Fruit fly (Drosophila melanogaster): ENCODE results near the gene klg.

Gene klg

DNA sequence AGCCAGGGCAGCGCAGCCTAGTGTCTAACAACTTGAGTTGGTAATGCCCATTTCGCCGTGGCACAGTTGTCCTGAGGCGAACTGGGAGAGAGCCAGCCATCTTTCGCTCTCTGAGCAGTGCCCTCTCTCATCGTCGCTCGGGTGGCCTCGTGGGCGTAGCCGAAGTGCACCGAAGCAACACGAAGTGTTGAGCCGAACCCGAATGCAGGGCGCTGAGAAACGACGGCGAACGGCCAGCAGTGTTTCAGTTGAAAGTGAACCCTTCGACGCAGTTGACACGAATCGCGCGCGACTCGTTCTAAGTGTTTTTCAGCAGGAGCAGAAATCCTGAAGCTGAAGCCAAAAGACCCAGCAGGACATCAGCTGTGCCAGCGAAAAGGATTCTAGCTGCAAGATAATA is at the start of gene klg:
klg (plus strand) TSS at position 244 of the 400 bp plus-strand sequence.
- TF ChIP-seq Mnt (GFP tag; optimal IDR thresholded peaks at IDR 0.05) (no peak), CG7101 (tag; optimal IDR thresholded peaks at IDR 0.05) (no peak), CG12768 (GFP tag; optimal IDR thresholded peaks at IDR 0.05) (no peak), tj (GFP tag; optimal IDR thresholded peaks at IDR 0.05) (no peak), CG7045 (GFP tag; optimal IDR thresholded peaks at IDR 0.05) (no peak), CG5204 (GFP tag; optimal IDR thresholded peaks at IDR 0.05) (no peak), Clk (GFP tag; optimal IDR thresholded peaks at IDR 0.05) (no peak), CG11617 (GFP tag; optimal IDR thresholded peaks at IDR 0.05) (no peak), CG1620 (GFP tag; optimal IDR thresholded peaks at IDR 0.05) (no peak), bab1 (GFP tag; optimal IDR thresholded peaks at IDR 0.05) (no peak), pad (GFP tag; optimal IDR thresholded peaks at IDR 0.05) (no peak), ovo (GFP tag; optimal IDR thresholded peaks at IDR 0.05) (no peak), toe (GFP tag; optimal IDR thresholded peaks at IDR 0.05) (no peak), Hr96 (GFP tag; optimal IDR thresholded peaks at IDR 0.05) (no peak), cnc (optimal IDR thresholded peaks at IDR 0.05) (no peak), CG33017 (tag; optimal IDR thresholded peaks at IDR 0.05) (no peak), CG14711 (tag; optimal IDR thresholded peaks at IDR 0.05) (no peak)

DNA sequence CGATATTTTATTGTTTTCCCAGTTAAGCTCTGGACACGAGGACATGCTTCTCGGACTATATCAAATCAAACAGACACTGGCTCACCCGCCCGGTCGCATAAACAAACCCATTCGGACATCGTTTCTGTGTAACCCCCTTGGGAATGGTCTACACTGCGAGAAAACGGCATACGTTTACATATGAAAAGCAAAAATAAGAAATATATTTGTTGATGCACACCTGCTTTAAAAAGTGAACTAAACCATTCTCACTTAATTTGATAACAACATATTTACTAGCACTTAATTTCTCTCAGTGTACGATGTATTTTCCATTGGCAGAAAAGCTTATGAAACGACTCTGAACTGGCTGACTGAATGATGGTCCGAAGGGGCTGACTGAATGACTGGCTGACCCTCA is 37.1 kb upstream of the klg start:
- no peak for TF ChIP-seq pad (GFP tag; optimal IDR thresholded peaks at IDR 0.05)
- TF ChIP-seq Crg-1 (GFP tag; optimal IDR thresholded peaks at IDR 0.05) = no peak
- TF ChIP-seq tj (GFP tag; optimal IDR thresholded peaks at IDR 0.05) = no peak
- TF ChIP-seq CG5204 (GFP tag; optimal IDR thresholded peaks at IDR 0.05) = no peak
- TF ChIP-seq CG14711 (tag; optimal IDR thresholded peaks at IDR 0.05) = no peak
- no peak for TF ChIP-seq CG33017 (tag; optimal IDR thresholded peaks at IDR 0.05)

DNA sequence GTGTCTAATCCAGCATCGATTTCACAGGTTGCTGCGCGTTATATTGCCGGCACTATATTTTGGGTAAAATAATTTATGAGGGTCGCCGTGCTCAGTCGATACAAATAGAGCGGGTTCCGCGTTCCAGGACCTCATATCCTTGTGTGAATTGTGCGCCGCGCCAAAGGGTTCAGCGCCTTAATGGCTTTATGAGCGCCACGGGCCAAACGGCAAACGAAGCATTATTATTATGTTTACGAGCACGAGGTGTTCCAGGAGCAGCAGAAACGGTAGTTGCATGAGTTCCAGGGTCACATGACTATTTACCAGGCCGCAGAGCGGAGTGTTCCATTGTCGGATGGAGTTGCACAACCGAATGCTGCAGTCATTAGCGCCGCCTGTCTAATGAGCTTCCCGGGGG is 21.5 kb upstream of the klg start:
- TF ChIP-seq Mnt (GFP tag; optimal IDR thresholded peaks at IDR 0.05) (no peak), Clk (GFP tag; optimal IDR thresholded peaks at IDR 0.05) (no peak), bab1 (GFP tag; optimal IDR thresholded peaks at IDR 0.05) (no peak), CG11617 (GFP tag; optimal IDR thresholded peaks at IDR 0.05) (no peak)

DNA sequence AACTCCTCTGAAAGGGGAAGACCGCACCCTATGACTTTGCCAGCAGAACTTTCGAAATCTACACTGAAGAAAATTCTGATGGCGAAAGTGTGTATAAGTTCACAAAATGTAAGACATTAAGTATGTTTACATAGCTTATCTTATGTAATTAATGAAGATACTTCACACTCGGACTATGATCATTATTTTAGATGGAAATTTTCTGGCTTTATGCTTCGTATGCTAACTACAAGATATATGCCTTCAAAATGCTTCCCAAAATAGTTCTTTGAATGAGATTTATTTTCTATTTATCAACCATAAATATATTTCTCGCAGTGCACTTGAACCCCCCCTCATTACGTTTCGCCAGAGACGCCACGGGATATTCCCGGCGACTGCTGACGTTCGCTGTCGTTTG is 20.7 kb upstream of the klg start:
- TF ChIP-seq Crg-1 (GFP tag; optimal IDR thresholded peaks at IDR 0.05) (no peak), CG11617 (GFP tag; optimal IDR thresholded peaks at IDR 0.05) (no peak), kay (GFP tag; ENCODE audit: borderline replicate concordance) (no peak), cnc (optimal IDR thresholded peaks at IDR 0.05) (no peak), pad (GFP tag; optimal IDR thresholded peaks at IDR 0.05) (no peak), cic (GFP tag; optimal IDR thresholded peaks at IDR 0.05) (no peak), Mnt (GFP tag; optimal IDR thresholded peaks at IDR 0.05) (no peak), Hr96 (GFP tag; optimal IDR thresholded peaks at IDR 0.05) (no peak), CG12768 (GFP tag; optimal IDR thresholded peaks at IDR 0.05) (no peak), CG7045 (GFP tag; optimal IDR thresholded peaks at IDR 0.05) (no peak), CG14711 (tag; optimal IDR thresholded peaks at IDR 0.05) (no peak), bab1 (GFP tag; optimal IDR thresholded peaks at IDR 0.05) (no peak), toe (GFP tag; optimal IDR thresholded peaks at IDR 0.05) (no peak), CG7101 (tag; optimal IDR thresholded peaks at IDR 0.05) (no peak), CG5204 (GFP tag; optimal IDR thresholded peaks at IDR 0.05) (no peak), CG1620 (GFP tag; optimal IDR thresholded peaks at IDR 0.05) (no peak), ovo (GFP tag; optimal IDR thresholded peaks at IDR 0.05) (no peak), tj (GFP tag; optimal IDR thresholded peaks at IDR 0.05) (no peak), CG33017 (tag; optimal IDR thresholded peaks at IDR 0.05) (no peak)

DNA sequence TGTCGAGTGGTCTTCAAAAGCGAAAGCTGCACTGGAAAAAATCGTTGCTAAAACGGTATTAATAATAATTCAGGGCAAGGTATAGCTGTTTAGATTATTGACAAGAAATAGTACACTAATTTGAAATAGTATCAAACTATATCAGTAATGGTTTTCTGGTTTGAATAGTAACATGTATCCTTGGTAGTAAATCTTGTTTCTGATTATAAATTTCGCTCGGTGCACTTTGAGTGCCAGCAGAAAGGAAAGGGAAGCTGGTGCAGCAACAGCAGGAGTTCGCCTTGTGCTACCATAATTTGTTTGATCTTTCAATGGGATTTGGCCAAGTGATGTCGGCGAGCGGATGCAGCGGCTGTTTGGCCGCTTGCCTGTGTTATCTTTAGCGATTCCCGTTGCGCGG is 12.3 kb upstream of the klg start:
- TF ChIP-seq Crg-1 (GFP tag; optimal IDR thresholded peaks at IDR 0.05) (no peak), kay (GFP tag; ENCODE audit: borderline replicate concordance) (no peak), CG14711 (tag; optimal IDR thresholded peaks at IDR 0.05) (no peak), CG1620 (GFP tag; optimal IDR thresholded peaks at IDR 0.05) (no peak), CG12768 (GFP tag; optimal IDR thresholded peaks at IDR 0.05) (no peak), CG5204 (GFP tag; optimal IDR thresholded peaks at IDR 0.05) (no peak), bab1 (GFP tag; optimal IDR thresholded peaks at IDR 0.05) (no peak)

DNA sequence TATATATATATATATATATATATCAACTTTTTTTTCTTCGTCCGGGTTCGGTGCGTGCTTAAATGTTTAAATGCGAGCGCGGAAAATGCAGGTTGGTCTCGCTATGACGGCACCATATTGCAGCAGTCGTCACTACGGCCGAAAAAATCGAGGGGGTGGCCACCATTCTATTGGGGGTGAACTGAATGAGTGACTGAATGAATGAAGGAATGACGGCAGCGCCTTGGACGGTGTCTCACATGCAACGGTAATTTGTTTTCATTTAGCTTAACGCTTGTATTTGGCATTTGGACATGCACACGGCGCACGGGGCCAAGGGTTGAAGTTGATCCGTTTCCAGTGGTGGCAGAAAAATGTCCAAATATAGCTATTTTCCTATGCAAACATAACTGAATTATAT is 9.8 kb upstream of the klg start:
- TF ChIP-seq Crg-1 (GFP tag; optimal IDR thresholded peaks at IDR 0.05) (no peak), CG7045 (GFP tag; optimal IDR thresholded peaks at IDR 0.05) (no peak), CG14711 (tag; optimal IDR thresholded peaks at IDR 0.05) (no peak), ovo (GFP tag; optimal IDR thresholded peaks at IDR 0.05) (no peak), tj (GFP tag; optimal IDR thresholded peaks at IDR 0.05) (no peak), CG33017 (tag; optimal IDR thresholded peaks at IDR 0.05) (no peak), bab1 (GFP tag; optimal IDR thresholded peaks at IDR 0.05) (no peak), CG1620 (GFP tag; optimal IDR thresholded peaks at IDR 0.05) (no peak), cnc (optimal IDR thresholded peaks at IDR 0.05) (no peak), Hr96 (GFP tag; optimal IDR thresholded peaks at IDR 0.05) (no peak), cic (GFP tag; optimal IDR thresholded peaks at IDR 0.05) (no peak), CG11617 (GFP tag; optimal IDR thresholded peaks at IDR 0.05) (no peak), kay (GFP tag; ENCODE audit: borderline replicate concordance) (no peak), Clk (GFP tag; optimal IDR thresholded peaks at IDR 0.05) (no peak), Mnt (GFP tag; optimal IDR thresholded peaks at IDR 0.05) (no peak), pad (GFP tag; optimal IDR thresholded peaks at IDR 0.05) (no peak), CG7101 (tag; optimal IDR thresholded peaks at IDR 0.05) (no peak)

DNA sequence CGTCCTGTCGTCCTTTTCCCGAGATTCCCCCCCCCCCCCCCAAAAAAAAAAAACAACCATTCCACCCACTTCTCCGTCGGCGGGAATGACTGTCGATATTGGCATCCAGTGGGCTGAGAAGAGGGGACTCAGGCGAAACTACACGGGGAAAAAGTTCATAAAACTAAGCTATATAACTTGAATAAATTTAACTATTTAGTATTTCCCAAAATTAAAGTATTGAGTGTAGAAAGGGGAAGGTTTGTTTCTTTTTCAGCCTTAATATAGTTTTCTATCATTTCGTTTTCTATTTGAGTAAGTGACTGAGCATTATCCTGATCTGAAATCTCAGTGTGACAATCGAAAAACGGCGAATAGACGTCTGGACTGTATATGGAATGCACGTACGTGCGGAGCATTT is 7.4 kb upstream of the klg start:
- TF ChIP-seq Crg-1 (GFP tag; optimal IDR thresholded peaks at IDR 0.05) (no peak), CG12768 (GFP tag; optimal IDR thresholded peaks at IDR 0.05) (no peak), bab1 (GFP tag; optimal IDR thresholded peaks at IDR 0.05) (no peak), CG33017 (tag; optimal IDR thresholded peaks at IDR 0.05) (no peak), CG11617 (GFP tag; optimal IDR thresholded peaks at IDR 0.05) (no peak), CG14711 (tag; optimal IDR thresholded peaks at IDR 0.05) (no peak), Hr96 (GFP tag; optimal IDR thresholded peaks at IDR 0.05) (no peak), Clk (GFP tag; optimal IDR thresholded peaks at IDR 0.05) (no peak), CG1620 (GFP tag; optimal IDR thresholded peaks at IDR 0.05) (no peak), CG5204 (GFP tag; optimal IDR thresholded peaks at IDR 0.05) (no peak), cnc (optimal IDR thresholded peaks at IDR 0.05) (no peak), CG7101 (tag; optimal IDR thresholded peaks at IDR 0.05) (no peak), pad (GFP tag; optimal IDR thresholded peaks at IDR 0.05) (no peak)
